Fruit fly (Drosophila melanogaster) whole organism, embryonic: Measurements from ENCODE around the gene CG11370.

ENCODE experiments used
- Abd-B ChIP-seq: fragments of 200-800 bp; sonication (Bioruptor generic); optimal IDR thresholded peaks from 2 replicates; lab custom pipeline; 2018; ENCODE audit warnings: missing biosample characterization, mild to moderate bottlenecking, missing genetic modification characterization, moderate library complexity
- Atf6 ChIP-seq: fragments of 200-800 bp; sonication (Bioruptor generic); IDR thresholded peaks from 2 replicates; pipeline ENCODE4 v1.3.6; 2022; ENCODE audit warnings: missing biosample characterization, missing genetic modification characterization
- CG10147 ChIP-seq: fragments of 200-800 bp; sonication (Bioruptor generic); optimal IDR thresholded peaks from 2 replicates; lab custom pipeline; 2019; ENCODE audit warnings: missing biosample characterization, mild to moderate bottlenecking, missing genetic modification characterization, moderate library complexity
- CG11247 ChIP-seq: fragments of 200-800 bp; sonication (Bioruptor generic); IDR thresholded peaks from 2 replicates; pipeline ENCODE4 v1.3.6; 2022; ENCODE audit warnings: missing biosample characterization, missing genetic modification characterization
- CG11695 ChIP-seq: fragments of 200-800 bp; sonication (Bioruptor generic); IDR thresholded peaks from 3 replicates; pipeline ENCODE4 v1.3.6; 2022; ENCODE audit warnings: missing biosample characterization, missing genetic modification characterization
- CG12769 ChIP-seq: fragments of 200-800 bp; sonication (Bioruptor generic); optimal IDR thresholded peaks from 2 replicates; lab custom pipeline; 2019; ENCODE audit warnings: missing biosample characterization, mild to moderate bottlenecking, missing genetic modification characterization, moderate library complexity
- CG13894 ChIP-seq: fragments of 200-800 bp; sonication (Bioruptor generic); optimal IDR thresholded peaks from 3 replicates; lab custom pipeline; 2018; ENCODE audit warnings: missing biosample characterization, mild to moderate bottlenecking, missing genetic modification characterization, moderate library complexity
- CG15696 ChIP-seq: fragments of 200-800 bp; sonication (Bioruptor generic); optimal IDR thresholded peaks from 2 replicates; lab custom pipeline; 2019; ENCODE audit warnings: missing biosample characterization, mild to moderate bottlenecking, missing genetic modification characterization, moderate library complexity
- CG17328 ChIP-seq: fragments of 200-800 bp; sonication (Bioruptor generic); IDR thresholded peaks from 2 replicates; pipeline ENCODE4 v1.3.6; 2022; ENCODE audit warnings: missing biosample characterization, missing genetic modification characterization
- CG2116 ChIP-seq: fragments of 200-800 bp; sonication (Bioruptor generic); optimal IDR thresholded peaks from 3 replicates; lab custom pipeline; 2018; ENCODE audit warnings: missing biosample characterization, mild to moderate bottlenecking, missing genetic modification characterization
- CG3407 ChIP-seq: fragments of 200-800 bp; sonication (Bioruptor generic); optimal IDR thresholded peaks from 2 replicates; lab custom pipeline; 2018; ENCODE audit warnings: missing biosample characterization, mild to moderate bottlenecking, missing genetic modification characterization
- CG4617 ChIP-seq: fragments of 200-800 bp; sonication (Bioruptor generic); optimal IDR thresholded peaks from 3 replicates; lab custom pipeline; 2016; ENCODE audit warnings: missing biosample characterization, missing genetic modification characterization, borderline replicate concordance
- CG7745 ChIP-seq: fragments of 200-800 bp; sonication (Bioruptor generic); optimal IDR thresholded peaks from 2 replicates; lab custom pipeline; 2018; ENCODE audit warnings: missing biosample characterization, mild to moderate bottlenecking, missing genetic modification characterization, moderate library complexity
- CG7963 ChIP-seq: fragments of 200-800 bp; sonication (Bioruptor generic); IDR thresholded peaks from 3 replicates; pipeline ENCODE4 v1.3.6; 2022; ENCODE audit warnings: missing biosample characterization, missing genetic modification characterization; ENCODE audit not compliant: partially characterized antibody
- CoRest ChIP-seq: fragments of 200-800 bp; sonication (Bioruptor generic); optimal IDR thresholded peaks from 3 replicates; lab custom pipeline; 2018; ENCODE audit warnings: missing biosample characterization, mild to moderate bottlenecking, missing genetic modification characterization, moderate library complexity
- Gsc ChIP-seq: fragments of 200-800 bp; sonication (Bioruptor generic); IDR thresholded peaks from 2 replicates; pipeline ENCODE4 v1.3.6; 2022; ENCODE audit warnings: missing biosample characterization, missing genetic modification characterization
- HLHmδ ChIP-seq: fragments of 200-800 bp; sonication (Bioruptor generic); optimal IDR thresholded peaks from 2 replicates; lab custom pipeline; 2018; ENCODE audit warnings: missing biosample characterization, mild to moderate bottlenecking, missing genetic modification characterization, moderate library complexity
- Meics ChIP-seq: fragments of 200-800 bp; sonication (Bioruptor generic); optimal IDR thresholded peaks from 2 replicates; lab custom pipeline; 2017; ENCODE audit warnings: missing biosample characterization, mild to moderate bottlenecking, missing genetic modification characterization
- Mes4 ChIP-seq: fragments of 200-800 bp; sonication (Bioruptor generic); optimal IDR thresholded peaks from 2 replicates; lab custom pipeline; 2016; ENCODE audit warnings: missing biosample characterization, missing genetic modification characterization
- NfI ChIP-seq: fragments of 200-800 bp; sonication (Bioruptor generic); optimal IDR thresholded peaks from 3 replicates; lab custom pipeline; 2018; ENCODE audit warnings: missing biosample characterization, mild to moderate bottlenecking, missing genetic modification characterization, moderate library complexity
- Scr ChIP-seq: fragments of 200-800 bp; sonication (Bioruptor generic); IDR thresholded peaks from 2 replicates; pipeline ENCODE4 v1.3.6; 2022; ENCODE audit warnings: missing biosample characterization, missing genetic modification characterization; ENCODE audit not compliant: partially characterized antibody
- ash1 ChIP-seq: fragments of 200-800 bp; sonication (Bioruptor generic); optimal IDR thresholded peaks from 2 replicates; lab custom pipeline; 2018; ENCODE audit warnings: missing biosample characterization, mild to moderate bottlenecking, missing genetic modification characterization
- btn ChIP-seq: fragments of 200-800 bp; sonication (Bioruptor generic); optimal IDR thresholded peaks from 2 replicates; lab custom pipeline; 2016; ENCODE audit warnings: missing biosample characterization, missing genetic modification characterization
- cato ChIP-seq: fragments of 200-800 bp; sonication (Bioruptor generic); optimal IDR thresholded peaks from 2 replicates; lab custom pipeline; 2016; ENCODE audit warnings: missing biosample characterization, missing genetic modification characterization, borderline replicate concordance
- ci ChIP-seq: fragments of 200-800 bp; sonication (Bioruptor generic); IDR thresholded peaks from 3 replicates; pipeline ENCODE4 v1.3.6; 2022; ENCODE audit warnings: missing biosample characterization, missing genetic modification characterization
- cwo ChIP-seq: fragments of 200-800 bp; sonication (Bioruptor generic); optimal IDR thresholded peaks from 3 replicates; lab custom pipeline; 2017; ENCODE audit warnings: missing biosample characterization, missing genetic modification characterization, mild to moderate bottlenecking, moderate library complexity, missing genetic modification reagents
- dmrt11E ChIP-seq: fragments of 200-800 bp; sonication (Bioruptor generic); optimal IDR thresholded peaks from 3 replicates; lab custom pipeline; 2018; ENCODE audit warnings: missing biosample characterization, mild to moderate bottlenecking, missing genetic modification characterization, moderate library complexity
- grn ChIP-seq: fragments of 200-800 bp; sonication (Bioruptor generic); optimal IDR thresholded peaks from 3 replicates; lab custom pipeline; 2017; ENCODE audit warnings: missing biosample characterization, missing genetic modification characterization
- gsb-n ChIP-seq: fragments of 200-800 bp; sonication (Bioruptor generic); optimal IDR thresholded peaks from 3 replicates; lab custom pipeline; 2018; ENCODE audit warnings: missing biosample characterization, mild to moderate bottlenecking, missing genetic modification characterization
- gt ChIP-seq: fragments of 200-800 bp; sonication (Bioruptor generic); IDR thresholded peaks from 2 replicates; pipeline ENCODE4 v1.3.6; 2022; ENCODE audit warnings: missing biosample characterization, missing genetic modification characterization
- ham ChIP-seq: fragments of 200-800 bp; sonication (Bioruptor generic); IDR thresholded peaks from 2 replicates; pipeline ENCODE4 v1.3.6; 2022; ENCODE audit warnings: missing biosample characterization, missing genetic modification characterization
- kah ChIP-seq: fragments of 200-800 bp; sonication (Bioruptor generic); optimal IDR thresholded peaks from 2 replicates; lab custom pipeline; 2018; ENCODE audit warnings: missing biosample characterization, mild to moderate bottlenecking, missing genetic modification characterization
- ken ChIP-seq: fragments of 200-800 bp; sonication (Bioruptor generic); IDR thresholded peaks from 3 replicates; pipeline ENCODE4 v1.3.6; 2022; ENCODE audit warnings: missing biosample characterization, missing genetic modification characterization
- knrl ChIP-seq: fragments of 200-800 bp; sonication (Bioruptor generic); IDR thresholded peaks from 3 replicates; pipeline ENCODE4 v1.3.6; 2022; ENCODE audit warnings: missing biosample characterization, missing genetic modification characterization; ENCODE audit not compliant: partially characterized antibody
- nau ChIP-seq: fragments of 200-800 bp; sonication (Bioruptor generic); optimal IDR thresholded peaks from 3 replicates; lab custom pipeline; 2017; ENCODE audit warnings: missing biosample characterization, mild to moderate bottlenecking, missing genetic modification characterization, missing genetic modification reagents
- onecut ChIP-seq: fragments of 200-800 bp; sonication (Bioruptor generic); IDR thresholded peaks from 2 replicates; pipeline ENCODE4 v1.3.6; 2022; ENCODE audit warnings: missing biosample characterization, missing genetic modification characterization
- org-1 ChIP-seq: fragments of 200-800 bp; sonication (Bioruptor generic); optimal IDR thresholded peaks from 2 replicates; lab custom pipeline; 2017; ENCODE audit warnings: missing biosample characterization, missing genetic modification characterization
- peb ChIP-seq: fragments of 200-800 bp; sonication (Bioruptor generic); IDR thresholded peaks from 2 replicates; pipeline ENCODE4 v1.3.6; 2022; ENCODE audit warnings: missing biosample characterization, missing genetic modification characterization
- pfk ChIP-seq: fragments of 200-800 bp; sonication (Bioruptor generic); optimal IDR thresholded peaks from 2 replicates; lab custom pipeline; 2018; ENCODE audit warnings: missing biosample characterization, mild to moderate bottlenecking, missing genetic modification characterization, moderate library complexity
- phol ChIP-seq: fragments of 200-800 bp; sonication (Bioruptor generic); optimal IDR thresholded peaks from 3 replicates; lab custom pipeline; 2018; ENCODE audit warnings: missing biosample characterization, mild to moderate bottlenecking, missing genetic modification characterization, moderate library complexity
- ro ChIP-seq: fragments of 200-800 bp; sonication (Bioruptor generic); IDR thresholded peaks from 2 replicates; pipeline ENCODE4 v1.3.6; 2022; ENCODE audit warnings: missing biosample characterization, missing genetic modification characterization
- sens ChIP-seq: fragments of 200-800 bp; sonication (Bioruptor generic); peaks from one replicate; lab custom pipeline; 2016; ENCODE audit warnings: missing biosample characterization, missing genetic modification characterization
- sima ChIP-seq: fragments of 200-800 bp; sonication (Bioruptor generic); optimal IDR thresholded peaks from 2 replicates; lab custom pipeline; 2016; ENCODE audit warnings: missing biosample characterization, missing genetic modification characterization
- tgo ChIP-seq: fragments of 200-800 bp; sonication (Bioruptor generic); IDR thresholded peaks from 3 replicates; pipeline ENCODE4 v1.3.6; 2022; ENCODE audit warnings: missing biosample characterization, missing genetic modification characterization
- tin ChIP-seq: fragments of 200-800 bp; sonication (Bioruptor generic); optimal IDR thresholded peaks from 3 replicates; lab custom pipeline; 2016; ENCODE audit warnings: missing biosample characterization, missing genetic modification characterization
- tll ChIP-seq, 2 experiments: fragments of 200-800 bp in 1 of 2; fragments of >200 bp in 1 of 2; sonication (Bioruptor generic) in 1 of 2; optimal IDR thresholded peaks; 2 replicates each; lab custom pipeline; 2017 to 2019; ENCODE audit warnings: missing biosample characterization in 2 of 2, missing genetic modification characterization in 2 of 2, mild to moderate bottlenecking in 1 of 2, moderate library complexity in 1 of 2
- toy ChIP-seq: fragments of 200-800 bp; sonication (Bioruptor generic); IDR thresholded peaks from 2 replicates; pipeline ENCODE4 v1.3.6; 2022; ENCODE audit warnings: missing biosample characterization, missing genetic modification characterization
- vfl ChIP-seq: fragments of 200-800 bp; sonication (Bioruptor generic); optimal IDR thresholded peaks from 2 replicates; lab custom pipeline; 2016; ENCODE audit warnings: missing biosample characterization, missing genetic modification characterization

CG11370 gene

dm6 chr3L:22741389-22742120 lies 29.6 kb downstream of the CG11370 start, which contains the start of gene CG7369 (continued):
- TF ChIP-seq CG17328 (GFP tag; lab: Robert Waterston, UW), result peak; percentile 63
- peak; percentile 77 for TF ChIP-seq Atf6 (GFP tag; lab: Robert Waterston, UW)
- TF ChIP-seq ci, result peak; percentile 78
- peak; percentile 91 for TF ChIP-seq phol (tag; lab: Kevin White, UChicago)
- TF ChIP-seq sima (GFP tag; lab: Kevin White, UChicago), result no peak
- peak; percentile 72 for TF ChIP-seq dmrt11E (tag; lab: Kevin White, UChicago)
- peak; percentile 74 for TF ChIP-seq ken (GFP tag; lab: Robert Waterston, UW)
- peak; percentile 45; the same call in 1 of the 2 replicates for TF ChIP-seq ro (GFP tag; lab: Robert Waterston, UW)
- peak; percentile 82 for TF ChIP-seq gsb-n (tag; lab: Kevin White, UChicago)
- peak; percentile 46 for TF ChIP-seq nau (GFP tag; lab: Kevin White, UChicago)
- peak; percentile 49 to 84 for TF ChIP-seq tll (GFP tag; optimal IDR thresholded peaks at IDR 0.05; lab: Kevin White, UChicago)
- peak; percentile 62 for TF ChIP-seq CG4617 (GFP tag; lab: Kevin White, UChicago)
- peak; percentile 76 for TF ChIP-seq cwo
- peak; percentile 97 for TF ChIP-seq CoRest (tag; lab: Kevin White, UChicago)
- peak; percentile 57; the same call in 1 of the 2 replicates for TF ChIP-seq peb (GFP tag; lab: Robert Waterston, UW)
- TF ChIP-seq CG3407 (GFP tag; lab: Kevin White, UChicago), result peak; percentile 57
- TF ChIP-seq tgo (GFP tag; lab: Robert Waterston, UW), result peak; percentile 71
- peak; percentile 88 for TF ChIP-seq Scr (GFP tag; lab: Robert Waterston, UW)
- peak; percentile 86 for TF ChIP-seq knrl (GFP tag; lab: Robert Waterston, UW)
- peak; percentile 84 for TF ChIP-seq Meics (GFP tag; lab: Kevin White, UChicago)
- TF ChIP-seq toy, result peak; percentile 51; the same call in 1 of the 2 replicates
- peak; percentile 75 for TF ChIP-seq CG11695 (GFP tag; lab: Robert Waterston, UW)
- TF ChIP-seq onecut (GFP tag; lab: Robert Waterston, UW), result peak; percentile 74
- TF ChIP-seq CG11247 (GFP tag; lab: Robert Waterston, UW), result peak; percentile 59; the same call in 1 of the 2 replicates
- TF ChIP-seq kah (GFP tag; lab: Kevin White, UChicago), result no peak
- peak; percentile 93 for TF ChIP-seq CG2116 (GFP tag; lab: Kevin White, UChicago)
- peak; percentile 96 for TF ChIP-seq sens (GFP tag; lab: Kevin White, UChicago)
- TF ChIP-seq grn (GFP tag; lab: Kevin White, UChicago), result peak; percentile 31
- TF ChIP-seq pfk, result no peak
- peak; percentile 25 for TF ChIP-seq org-1 (GFP tag; lab: Kevin White, UChicago)
- TF ChIP-seq CG13894, result peak; percentile 81
- peak; percentile 87 for TF ChIP-seq Abd-B (GFP tag; lab: Kevin White, UChicago)
- TF ChIP-seq cato (GFP tag; lab: Kevin White, UChicago), result peak; percentile 78
- TF ChIP-seq CG15696 (tag; lab: Kevin White, UChicago), result peak; percentile 63
- peak; percentile 83 for TF ChIP-seq NfI (GFP tag; lab: Kevin White, UChicago)
- no peak for TF ChIP-seq CG7963
- TF ChIP-seq Gsc (GFP tag; lab: Robert Waterston, UW), result 0 out of 2 replicates have a peak, but pooled peaks have one; percentile 32
- peak; percentile 84 for TF ChIP-seq vfl (GFP tag; lab: Kevin White, UChicago)
- no peak for TF ChIP-seq Mes4 (GFP tag; lab: Kevin White, UChicago)
- no peak for TF ChIP-seq CG7745 (tag; lab: Kevin White, UChicago)
- peak; percentile 51 for TF ChIP-seq CG12769 (tag; lab: Kevin White, UChicago)
- peak; percentile 41 for TF ChIP-seq HLHmδ
- peak; percentile 82 for TF ChIP-seq CG10147 (GFP tag; lab: Kevin White, UChicago)
- peak; percentile 54; the same call in 1 of the 2 replicates for TF ChIP-seq ham (GFP tag; lab: Robert Waterston, UW)
- no peak for TF ChIP-seq ash1
- peak; percentile 89 for TF ChIP-seq tin (GFP tag; lab: Kevin White, UChicago)
- peak; percentile 51; the same call in 1 of the 2 replicates for TF ChIP-seq gt (GFP tag; lab: Robert Waterston, UW)
- TF ChIP-seq btn, result no peak
